Fruit fly (Drosophila melanogaster): ENCODE data around the gene Acp24A4.

DNA sequence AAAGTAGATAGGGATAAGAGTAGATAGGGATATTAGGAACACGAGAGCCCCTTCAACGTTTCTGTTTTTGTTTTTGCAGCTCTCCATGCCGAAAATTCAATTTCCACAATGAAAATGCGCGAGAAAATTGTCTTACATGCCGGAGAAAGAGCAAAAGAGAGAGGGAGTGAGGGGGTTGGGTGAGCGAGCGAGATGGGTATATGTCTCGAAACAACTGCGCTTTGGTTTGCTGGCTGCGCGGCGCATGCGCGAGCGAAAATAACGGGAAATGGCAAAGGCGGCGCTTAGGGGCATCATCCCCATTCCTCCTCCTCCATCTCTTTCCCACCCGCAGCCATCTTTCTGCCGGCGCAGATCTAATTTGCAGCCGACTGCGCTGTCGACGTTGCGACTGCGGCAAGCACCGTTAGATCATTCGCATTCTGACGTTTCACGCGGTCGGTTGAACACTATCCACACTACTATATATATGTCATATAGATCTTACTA lies 31.4 kb downstream of the Acp24A4 start, which contains the start of gene Drgx:
- TF ChIP-seq CG8478 (optimal IDR thresholded peaks at IDR 0.05) (no peak), CTCF (optimal IDR thresholded peaks at IDR 0.05) (peak in 1 of 2 experiments; percentile 18)

All from S2 (cell line).